Fruit fly (Drosophila melanogaster): Measurements from ENCODE around the gene CG31998.

The CG31998 gene

dm6 chr4:155977-156376 lies 49.8 kb downstream of the CG31998 start, which contains the start of gene CG31997:
Gene CG31997, minus strand, starts transcription at chr4:156060.
- no peak for TF ChIP-seq btn (GFP tag; optimal IDR thresholded peaks at IDR 0.05)
- TF ChIP-seq Oaz (GFP tag; IDR thresholded peaks at IDR 0.05), result no peak
- TF ChIP-seq CG9609 (GFP tag; optimal IDR thresholded peaks at IDR 0.05), result no peak
- TF ChIP-seq Hmx (GFP tag; optimal IDR thresholded peaks at IDR 0.05), result no peak
- no peak for TF ChIP-seq CG10654 (GFP tag; optimal IDR thresholded peaks at IDR 0.05)
- no peak for TF ChIP-seq nerfin-2 (GFP tag; IDR thresholded peaks at IDR 0.05; ENCODE audit: partially characterized antibody)
- TF ChIP-seq dm (GFP tag; optimal IDR thresholded peaks at IDR 0.05), result no peak
- TF ChIP-seq HmgD (GFP tag; optimal IDR thresholded peaks at IDR 0.05), result no peak
- TF ChIP-seq ranshi (GFP tag; IDR thresholded peaks at IDR 0.05), result no peak
- TF ChIP-seq exex (tag; optimal IDR thresholded peaks at IDR 0.05), result peak; percentile 29
- TF ChIP-seq Ravus (GFP tag; IDR thresholded peaks at IDR 0.05), result no peak
- no peak for TF ChIP-seq Six4 (GFP tag; optimal IDR thresholded peaks at IDR 0.05)
- TF ChIP-seq wek (GFP tag; optimal IDR thresholded peaks at IDR 0.05), result peak; percentile 51
- TF ChIP-seq CG2199 (GFP tag; IDR thresholded peaks at IDR 0.05), result peak; percentile 64; the same call in 1 of the 3 replicates
- TF ChIP-seq CG6272 (GFP tag; IDR thresholded peaks at IDR 0.05), result no peak
- TF ChIP-seq gfzf (GFP tag; optimal IDR thresholded peaks at IDR 0.05), result no peak
- TF ChIP-seq CG6791 (GFP tag; IDR thresholded peaks at IDR 0.05; ENCODE audit: partially characterized antibody), result no peak
- no peak for TF ChIP-seq fru (optimal IDR thresholded peaks at IDR 0.05)
- peak; percentile 14 for TF ChIP-seq sug (tag; optimal IDR thresholded peaks at IDR 0.05)
- peak in 1 of 2 experiments; percentile 3 for TF ChIP-seq eve (GFP tag; optimal IDR thresholded peaks at IDR 0.05)
- no peak for TF ChIP-seq ind (GFP tag; optimal IDR thresholded peaks at IDR 0.05)
- no peak for TF ChIP-seq zf30C (GFP tag; optimal IDR thresholded peaks at IDR 0.05)
- no peak for TF ChIP-seq CG17359 (tag; optimal IDR thresholded peaks at IDR 0.05)
- no peak for TF ChIP-seq Adf1 (GFP tag; IDR thresholded peaks at IDR 0.05)
- no peak for TF ChIP-seq Neu2 (GFP tag; optimal IDR thresholded peaks at IDR 0.05; ENCODE audit: borderline replicate concordance)
- TF ChIP-seq CG9817 (tag; optimal IDR thresholded peaks at IDR 0.05), result no peak
- TF ChIP-seq CG9215 (GFP tag; IDR thresholded peaks at IDR 0.05), result no peak
- TF ChIP-seq Pdp1 (GFP tag; optimal IDR thresholded peaks at IDR 0.05), result peak in 1 of 2 experiments; percentile 15
- TF ChIP-seq CG7786 (GFP tag; optimal IDR thresholded peaks at IDR 0.05), result no peak
- TF ChIP-seq grn (GFP tag; optimal IDR thresholded peaks at IDR 0.05), result no peak
- no peak for TF ChIP-seq z (GFP tag; IDR thresholded peaks at IDR 0.05)
- peak; percentile 19 for TF ChIP-seq CG30020 (tag; optimal IDR thresholded peaks at IDR 0.05)
- TF ChIP-seq CG13894 (tag; optimal IDR thresholded peaks at IDR 0.05), result peak; percentile 90
- no peak for TF ChIP-seq tin (GFP tag; optimal IDR thresholded peaks at IDR 0.05)
- peak; percentile 52 for TF ChIP-seq CG12769 (tag; optimal IDR thresholded peaks at IDR 0.05)
- peak; percentile 47 for TF ChIP-seq B-H2 (GFP tag; optimal IDR thresholded peaks at IDR 0.05)
- TF ChIP-seq CG14965 (GFP tag; optimal IDR thresholded peaks at IDR 0.05; ENCODE audit: borderline replicate concordance), result no peak
- no peak for TF ChIP-seq NK7.1 (GFP tag; optimal IDR thresholded peaks at IDR 0.05)

- TF ChIP-seq CG2199 (GFP tag; IDR thresholded peaks at IDR 0.05) (peak; percentile 90), B-H2 (GFP tag; optimal IDR thresholded peaks at IDR 0.05) (no peak), CG13894 (tag; optimal IDR thresholded peaks at IDR 0.05) (peak; percentile 48), Dfd (GFP tag; optimal IDR thresholded peaks at IDR 0.05) (no peak)
Observed at dm6 chr4:150453-150852, 55.3 kb downstream of the CG31998 start, which contains the start of gene CG32006. Gene CG32006, plus strand, starts transcription at chr4:150764.

- TF ChIP-seq Rfx (GFP tag; IDR thresholded peaks at IDR 0.05), result no peak
- no peak for TF ChIP-seq unpg (GFP tag; optimal IDR thresholded peaks at IDR 0.05)
- TF ChIP-seq al (GFP tag; IDR thresholded peaks at IDR 0.05), result no peak
- no peak for TF ChIP-seq CG12659 (GFP tag; optimal IDR thresholded peaks at IDR 0.05)
- TF ChIP-seq CG11093 (GFP tag; IDR thresholded peaks at IDR 0.05), result no peak
Observed at dm6 chr4:149123-149522, 56.6 kb downstream of the CG31998 start.
